Fruit fly (Drosophila melanogaster): ENCODE measurements around the gene csw.

Gene csw

DNA sequence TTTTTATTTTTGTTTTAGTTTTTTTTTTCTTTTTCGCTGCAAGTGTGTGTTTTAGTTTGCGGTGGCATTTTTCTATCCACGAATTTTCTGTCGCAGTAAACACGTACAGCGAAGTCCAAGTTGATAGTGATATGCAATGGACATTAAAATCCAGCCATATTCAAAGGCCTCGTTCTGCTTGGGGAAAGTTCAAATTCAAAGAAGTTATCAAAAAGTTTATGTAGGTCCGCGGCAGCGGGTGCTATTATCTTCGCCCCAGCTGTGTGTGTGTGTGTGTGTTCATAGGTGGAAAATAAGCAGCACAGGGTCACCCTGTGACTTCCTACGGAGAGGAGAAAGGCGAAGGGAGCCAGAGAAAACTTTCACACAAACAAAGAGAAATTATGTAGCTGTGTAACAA, 6.5 kb upstream of the csw start (continued):
- TF ChIP-seq Six4 (GFP tag; optimal IDR thresholded peaks at IDR 0.05) (peak; percentile 28), CG31388 (GFP tag; optimal IDR thresholded peaks at IDR 0.05) (no peak), Tbp (GFP tag; optimal IDR thresholded peaks at IDR 0.05) (no peak), CG8924 (tag; optimal IDR thresholded peaks at IDR 0.05) (peak; percentile 57), fd96Cb (tag; optimal IDR thresholded peaks at IDR 0.05) (peak; percentile 50), Atf-2 (GFP tag; optimal IDR thresholded peaks at IDR 0.05) (peak; percentile 17), CG1603 (tag; optimal IDR thresholded peaks at IDR 0.05) (peak; percentile 86), CG18764 (GFP tag; optimal IDR thresholded peaks at IDR 0.05) (no peak), sc (optimal IDR thresholded peaks at IDR 0.05) (no peak), sc (GFP tag; optimal IDR thresholded peaks at IDR 0.05) (no peak), Asciz (GFP tag; optimal IDR thresholded peaks at IDR 0.05) (peak; percentile 45), repo (GFP tag; optimal IDR thresholded peaks at IDR 0.05) (peak; percentile 9), wdn (GFP tag; IDR thresholded peaks at IDR 0.05) (peak; percentile 53), CG6765 (GFP tag; optimal IDR thresholded peaks at IDR 0.05) (no peak), CG3995 (GFP tag; optimal IDR thresholded peaks at IDR 0.05) (no peak), az2 (GFP tag; optimal IDR thresholded peaks at IDR 0.05) (peak; percentile 47), HLH3B (GFP tag; IDR thresholded peaks at IDR 0.05) (peak; percentile 61), eve (GFP tag; optimal IDR thresholded peaks at IDR 0.05) (no peak), MTF-1 (GFP tag; optimal IDR thresholded peaks at IDR 0.05; ENCODE audit: borderline replicate concordance) (no peak), fd3F (GFP tag; optimal IDR thresholded peaks at IDR 0.05) (peak; percentile 18), gem (tag; optimal IDR thresholded peaks at IDR 0.05) (peak; percentile 74), grau (tag; optimal IDR thresholded peaks at IDR 0.05) (peak; percentile 60), Dbx (GFP tag; IDR thresholded peaks at IDR 0.05) (no peak), CG17802 (tag; optimal IDR thresholded peaks at IDR 0.05) (peak; percentile 14), CG3163 (GFP tag; optimal IDR thresholded peaks at IDR 0.05) (peak; percentile 6), Trl (optimal IDR thresholded peaks at IDR 0.05) (no peak), Trl (GFP tag; optimal IDR thresholded peaks at IDR 0.05) (peak; percentile 44), H2.0 (GFP tag; IDR thresholded peaks at IDR 0.05) (peak; percentile 76), corto (GFP tag; optimal IDR thresholded peaks at IDR 0.05) (no peak), CG10959 (GFP tag; IDR thresholded peaks at IDR 0.05) (no peak), cas (GFP tag; IDR thresholded peaks at IDR 0.05) (no peak), CG3407 (GFP tag; optimal IDR thresholded peaks at IDR 0.05) (peak; percentile 62), CG31441 (GFP tag; IDR thresholded peaks at IDR 0.05) (peak; percentile 56; the same call in 1 of the 2 replicates), nmo (GFP tag; optimal IDR thresholded peaks at IDR 0.05) (peak; percentile 44), vvl (GFP tag; IDR thresholded peaks at IDR 0.05) (peak; percentile 84), NC2α (GFP tag; optimal IDR thresholded peaks at IDR 0.05) (no peak), ham (GFP tag; IDR thresholded peaks at IDR 0.05) (no peak), slp2 (GFP tag; optimal IDR thresholded peaks at IDR 0.05) (peak; percentile 14), MBD-R2 (GFP tag; IDR thresholded peaks at IDR 0.05) (no peak), disco-r (GFP tag; optimal IDR thresholded peaks at IDR 0.05) (no peak), CG33557 (GFP tag; optimal IDR thresholded peaks at IDR 0.05) (no peak), CG15479 (GFP tag; optimal IDR thresholded peaks at IDR 0.05) (no peak), CG30403 (GFP tag; optimal IDR thresholded peaks at IDR 0.05) (peak; percentile 55), HmgD (GFP tag; optimal IDR thresholded peaks at IDR 0.05) (no peak), CG9727 (GFP tag; optimal IDR thresholded peaks at IDR 0.05) (peak; percentile 19), btn (GFP tag; optimal IDR thresholded peaks at IDR 0.05) (no peak), Bteb2 (GFP tag; optimal IDR thresholded peaks at IDR 0.05) (peak; percentile 18), so (GFP tag; IDR thresholded peaks at IDR 0.05) (no peak), CG15514 (GFP tag; optimal IDR thresholded peaks at IDR 0.05) (no peak), p53 (GFP tag; optimal IDR thresholded peaks at IDR 0.05) (no peak), lab (GFP tag; optimal IDR thresholded peaks at IDR 0.05) (peak; percentile 63), Taf1 (GFP tag; IDR thresholded peaks at IDR 0.05) (no peak), sens (GFP tag) (peak; percentile 82)

Data from whole organism, embryonic.